Fruit fly (Drosophila melanogaster): Measurements from ENCODE around the gene CG34133.

Gene CG34133

DNA sequence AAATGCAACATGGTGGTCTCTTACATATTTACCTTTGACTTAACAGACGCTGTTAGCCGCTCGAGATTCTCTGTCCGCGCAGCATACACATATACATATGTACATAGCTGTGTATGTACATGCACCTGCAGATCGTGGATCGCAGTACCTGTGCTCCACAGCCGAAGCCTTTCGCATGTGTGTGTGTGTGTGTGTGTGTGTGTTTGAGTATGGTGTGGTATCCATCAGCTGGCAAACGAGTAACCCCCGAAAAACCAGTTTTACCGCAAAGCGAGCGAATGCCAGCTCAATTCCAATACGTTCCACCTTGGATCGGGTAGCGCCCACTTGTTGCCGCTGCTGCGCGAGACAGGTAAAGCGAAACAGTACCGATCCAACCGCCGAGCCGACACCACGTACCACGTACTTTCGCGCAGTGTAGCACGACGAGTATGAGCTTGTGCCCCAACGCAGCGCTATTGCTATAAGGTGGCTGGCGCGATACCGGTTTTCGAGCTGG is 27.8 kb upstream of the CG34133 start, which contains the start of gene Cad99C (continued):
- no peak for TF ChIP-seq h (optimal IDR thresholded peaks at IDR 0.05)
- TF ChIP-seq jumu (GFP tag; optimal IDR thresholded peaks at IDR 0.05) = no peak
- TF ChIP-seq fd64A (GFP tag; optimal IDR thresholded peaks at IDR 0.05) = no peak
- no peak for TF ChIP-seq CG17328 (GFP tag; IDR thresholded peaks at IDR 0.05)
- peak; percentile 18 for TF ChIP-seq lbe (GFP tag; optimal IDR thresholded peaks at IDR 0.05)
- no peak for TF ChIP-seq gt (GFP tag; IDR thresholded peaks at IDR 0.05)
- TF ChIP-seq unc-4 (GFP tag; IDR thresholded peaks at IDR 0.05; ENCODE audit: partially characterized antibody) = peak; percentile 35; the same call in 1 of the 2 replicates
- TF ChIP-seq Atf3 (GFP tag; optimal IDR thresholded peaks at IDR 0.05) = no peak
- no peak for TF ChIP-seq CG4360 (GFP tag; IDR thresholded peaks at IDR 0.05)
- no peak for TF ChIP-seq CG17186 (GFP tag; optimal IDR thresholded peaks at IDR 0.05)
- no peak for TF ChIP-seq CG2712 (tag; optimal IDR thresholded peaks at IDR 0.05)
- no peak for TF ChIP-seq fd96Cb (tag; optimal IDR thresholded peaks at IDR 0.05)
- TF ChIP-seq CG17568 (GFP tag; optimal IDR thresholded peaks at IDR 0.05) = no peak
- TF ChIP-seq zen2 (GFP tag; IDR thresholded peaks at IDR 0.05; ENCODE audit: partially characterized antibody) = no peak
- TF ChIP-seq z (GFP tag; IDR thresholded peaks at IDR 0.05) = peak; percentile 49; the same call in 1 of the 3 replicates
- TF ChIP-seq Dad (GFP tag; optimal IDR thresholded peaks at IDR 0.05) = no peak
- peak; percentile 36; the same call in 1 of the 2 replicates for TF ChIP-seq Adf1 (GFP tag; IDR thresholded peaks at IDR 0.05)
- TF ChIP-seq HLH54F (GFP tag; optimal IDR thresholded peaks at IDR 0.05) = no peak
- TF ChIP-seq peb (GFP tag; IDR thresholded peaks at IDR 0.05) = no peak
- TF ChIP-seq GATAe (GFP tag; conservative IDR thresholded peaks at IDR 0.05) = no peak
- TF ChIP-seq ATbp (GFP tag; optimal IDR thresholded peaks at IDR 0.05) = no peak
- TF ChIP-seq Oaz (GFP tag; IDR thresholded peaks at IDR 0.05) = no peak
- 0 out of 2 replicates have a peak, but pooled peaks have one; percentile 9 for TF ChIP-seq CG42726 (GFP tag; IDR thresholded peaks at IDR 0.05; ENCODE audit: partially characterized antibody)
- TF ChIP-seq inv (GFP tag; IDR thresholded peaks at IDR 0.05; ENCODE audit: partially characterized antibody) = no peak
- peak; percentile 24; the same call in 1 of the 3 replicates for TF ChIP-seq ci (GFP tag; IDR thresholded peaks at IDR 0.05)
- TF ChIP-seq Stat92E (GFP tag; optimal IDR thresholded peaks at IDR 0.05) = peak in 1 of 3 experiments; percentile 76
- no peak for TF ChIP-seq NFAT (GFP tag; IDR thresholded peaks at IDR 0.05)
- no peak for TF ChIP-seq CG10431 (GFP tag; optimal IDR thresholded peaks at IDR 0.05)
- TF ChIP-seq CG43689 (GFP tag; IDR thresholded peaks at IDR 0.05) = no peak
- TF ChIP-seq CG12942 (GFP tag; optimal IDR thresholded peaks at IDR 0.05) = no peak
- TF ChIP-seq CG16779 (GFP tag; IDR thresholded peaks at IDR 0.05) = no peak
- no peak for TF ChIP-seq CG3995 (GFP tag; optimal IDR thresholded peaks at IDR 0.05)
- no peak for TF ChIP-seq cwo (GFP tag; optimal IDR thresholded peaks at IDR 0.05)
- TF ChIP-seq Dll (GFP tag; IDR thresholded peaks at IDR 0.05; ENCODE audit: partially characterized antibody) = no peak
- no peak for TF ChIP-seq CG18599 (GFP tag; optimal IDR thresholded peaks at IDR 0.05)
- no peak for TF ChIP-seq CG34224 (GFP tag; IDR thresholded peaks at IDR 0.05; ENCODE audit: partially characterized antibody)
- TF ChIP-seq CG7556 (GFP tag; optimal IDR thresholded peaks at IDR 0.05) = no peak
- no peak for TF ChIP-seq CG8944 (GFP tag; optimal IDR thresholded peaks at IDR 0.05)
- TF ChIP-seq zfh1 (GFP tag; IDR thresholded peaks at IDR 0.05) = 0 out of 3 replicates have a peak, but pooled peaks have one; percentile 16
- no peak for TF ChIP-seq CG6813 (GFP tag; optimal IDR thresholded peaks at IDR 0.05)
- peak; percentile 1 for TF ChIP-seq CG17385 (GFP tag; optimal IDR thresholded peaks at IDR 0.05)
- 0 out of 2 replicates have a peak, but pooled peaks have one; percentile 29 for TF ChIP-seq Atf6 (GFP tag; IDR thresholded peaks at IDR 0.05)
- TF ChIP-seq Jarid2 (GFP tag; optimal IDR thresholded peaks at IDR 0.05) = peak; percentile 90
- TF ChIP-seq CHES-1-like (GFP tag; optimal IDR thresholded peaks at IDR 0.05) = no peak
- TF ChIP-seq ERR (GFP tag; optimal IDR thresholded peaks at IDR 0.05) = no peak
- no peak for TF ChIP-seq CG1647 (GFP tag; optimal IDR thresholded peaks at IDR 0.05)
- no peak for TF ChIP-seq ara (GFP tag; IDR thresholded peaks at IDR 0.05)
- TF ChIP-seq lab (GFP tag; optimal IDR thresholded peaks at IDR 0.05) = peak; percentile 31
- no peak for TF ChIP-seq insv (GFP tag; optimal IDR thresholded peaks at IDR 0.05)
- TF ChIP-seq CG5180 (GFP tag; optimal IDR thresholded peaks at IDR 0.05) = peak; percentile 66
